Fruit fly (Drosophila melanogaster) ovary, adult (tissue): ENCODE measurements around the gene CG13445.

Source experiments
- CG17801 ChIP-seq: fragments of 200-800 bp; optimal IDR thresholded peaks from 2 replicates; lab custom pipeline; 2019; ENCODE audit warnings: missing biosample characterization, mild to moderate bottlenecking, missing genetic modification characterization, moderate library complexity; ENCODE audit not compliant: partially characterized antibody

CG13445 gene

DNA sequence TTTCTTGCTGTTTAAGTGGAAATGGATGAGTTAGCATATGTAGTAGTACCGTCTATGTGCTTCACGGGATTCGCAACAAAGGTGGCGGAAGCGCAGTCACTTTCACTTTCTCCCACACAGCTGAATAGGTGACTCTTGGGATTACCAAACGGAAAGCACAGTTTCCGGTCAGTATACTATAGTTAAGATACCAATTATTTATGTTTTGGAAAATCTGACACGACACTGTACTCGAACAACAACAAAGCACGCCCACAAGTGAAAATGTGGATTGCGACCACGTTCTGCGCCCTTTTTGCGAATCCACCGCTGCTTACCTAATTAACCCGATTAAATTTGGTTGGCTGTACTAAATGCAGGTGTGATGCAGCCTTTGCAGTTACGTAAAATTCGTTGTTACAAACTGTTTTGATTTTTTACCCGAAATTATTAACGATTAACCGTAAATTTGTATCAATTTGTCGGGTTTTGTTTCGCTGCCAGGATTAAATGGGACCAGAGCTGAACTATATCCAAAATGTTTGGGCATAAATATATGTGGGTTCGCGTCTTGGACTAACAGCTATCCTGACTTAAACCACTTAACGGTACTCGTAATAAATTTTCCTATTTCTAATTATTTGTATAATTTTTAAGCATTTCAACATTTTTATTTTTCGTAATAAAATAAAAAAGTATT is 25.7 kb downstream of the CG13445 start, which contains the start of gene CG18081:
CG18081 (minus strand) TSS at position 512 of the 679 bp plus-strand sequence.
- no peak for TF ChIP-seq CG17801 (GFP tag; lab: Kevin White, UChicago)

DNA sequence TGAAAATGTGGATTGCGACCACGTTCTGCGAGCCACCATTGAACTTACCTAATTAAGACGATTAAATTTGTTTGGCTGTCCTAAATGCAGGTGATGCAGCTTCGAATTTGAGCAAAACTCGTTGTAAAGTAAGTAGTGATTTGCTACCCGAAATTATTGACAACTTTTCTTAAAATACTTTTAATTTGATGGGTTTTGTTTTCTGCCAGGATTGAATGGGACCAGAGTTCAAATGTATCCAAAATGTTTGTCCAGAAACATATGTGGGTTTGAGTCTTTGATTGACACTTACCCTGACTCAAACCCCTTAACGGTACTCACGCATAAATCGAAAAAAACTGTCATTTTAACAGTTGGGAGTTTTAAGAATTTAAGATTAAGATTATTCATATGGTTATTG is 27.9 kb downstream of the CG13445 start, which contains the start of gene CG15715:
CG15715 (minus strand) TSS at position 274 of the 400 bp plus-strand sequence.
- peak; percentile 12 for TF ChIP-seq CG17801 (GFP tag; lab: Kevin White, UChicago)

DNA sequence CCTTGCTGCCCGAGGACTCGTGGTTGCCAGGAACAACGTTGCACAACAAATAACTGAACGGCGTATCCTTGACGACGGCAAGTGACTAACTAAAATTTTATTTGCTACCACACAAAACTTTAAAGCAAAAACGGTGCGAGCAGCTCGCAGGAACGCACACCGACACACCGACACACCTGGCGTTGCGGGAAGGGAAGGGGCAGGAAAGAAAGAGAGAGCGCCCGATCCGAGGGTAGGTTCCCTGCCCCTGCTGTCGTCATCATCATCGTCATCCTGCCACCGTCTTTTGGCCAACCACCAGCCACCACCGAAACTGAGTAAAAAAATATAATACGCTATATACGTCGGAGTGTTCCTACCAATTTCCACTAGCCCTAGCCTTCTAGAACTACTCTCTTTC is 34.7 kb downstream of the CG13445 start, which contains the start of gene meru:
meru (minus strand) TSS at position 101 of the 400 bp plus-strand sequence.
- no peak for TF ChIP-seq CG17801 (GFP tag; lab: Kevin White, UChicago)

DNA sequence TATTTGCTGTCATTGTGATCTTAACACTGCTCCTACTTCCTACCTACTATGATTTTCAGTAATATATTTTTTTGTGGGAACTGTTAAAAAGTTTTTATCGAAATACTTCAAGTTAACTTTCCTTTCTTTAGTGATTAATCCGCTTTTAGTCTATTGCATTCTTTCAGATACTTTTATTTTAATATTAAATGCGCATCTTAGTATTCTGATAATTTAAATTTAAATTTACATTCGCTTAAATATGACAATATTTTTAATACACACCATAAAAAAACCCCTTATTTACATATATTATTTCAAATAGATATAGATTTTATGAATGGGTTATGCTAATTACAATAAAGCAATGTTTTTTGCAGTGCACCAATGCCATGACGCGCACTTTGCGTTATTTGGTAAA is 35.3 kb downstream of the CG13445 start:
- TF ChIP-seq CG17801 (GFP tag; lab: Kevin White, UChicago) = no peak

DNA sequence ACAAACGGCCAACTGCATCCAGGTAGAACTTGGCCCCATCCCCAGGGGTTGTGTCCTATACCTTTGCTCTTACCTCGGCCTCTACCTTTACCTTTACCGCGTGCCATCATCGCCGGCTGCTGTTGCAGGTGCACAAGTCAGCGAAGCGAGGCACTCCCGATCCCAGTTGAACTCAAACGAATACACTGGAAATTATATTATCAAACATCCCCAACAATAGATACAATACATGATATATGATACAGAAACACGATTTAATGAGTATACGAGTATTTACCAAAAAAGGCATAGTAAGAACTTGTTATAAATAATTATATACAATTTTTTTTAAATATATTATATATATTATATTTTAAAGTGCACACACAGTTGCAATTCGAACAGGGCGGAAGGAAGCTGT is 37.9 kb downstream of the CG13445 start:
- TF ChIP-seq CG17801 (GFP tag; lab: Kevin White, UChicago) = no peak

DNA sequence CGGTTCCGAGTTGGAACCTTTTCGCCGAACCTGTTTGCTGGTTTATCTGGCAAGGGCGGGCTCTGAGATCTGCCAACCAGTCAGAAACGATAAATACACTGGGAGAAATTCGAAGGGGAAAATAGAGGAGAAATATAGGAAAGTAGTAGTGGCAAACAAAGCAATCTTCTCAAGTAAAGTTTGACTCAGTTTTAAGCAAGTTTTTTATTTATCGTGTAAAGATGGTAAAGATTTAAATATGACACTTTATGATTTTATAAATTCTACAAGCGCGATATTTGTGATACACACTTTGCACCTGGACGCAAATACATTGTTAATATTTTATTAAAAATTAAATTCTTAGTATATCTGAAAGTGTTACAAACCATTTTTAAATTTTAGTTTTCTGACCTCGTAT is 38.4 kb downstream of the CG13445 start:
- TF ChIP-seq CG17801 (GFP tag; lab: Kevin White, UChicago) = no peak

DNA sequence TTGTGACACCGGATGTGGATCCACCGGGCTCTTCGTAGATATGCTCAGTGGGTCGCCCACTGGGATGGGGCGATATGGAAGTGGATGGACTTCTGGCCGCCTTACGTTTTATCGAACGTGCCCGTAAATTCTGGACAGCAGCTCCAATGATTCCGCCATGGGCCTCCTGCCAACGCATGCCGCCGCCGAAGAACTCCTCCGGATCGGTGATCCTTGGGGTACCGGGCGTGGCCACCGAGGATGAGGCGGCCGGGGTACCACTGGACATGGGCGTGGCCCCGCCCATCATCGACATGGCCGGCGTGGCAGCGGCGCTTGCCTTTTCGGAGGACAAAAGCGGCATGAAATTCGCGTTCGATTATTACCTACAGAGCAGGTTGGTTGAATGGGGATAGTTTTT is 46.8 kb downstream of the CG13445 start:
- no peak for TF ChIP-seq CG17801 (GFP tag; lab: Kevin White, UChicago)
